Fruit fly (Drosophila melanogaster) S2 (cell line): ENCODE data around the gene OdsH.

ENCODE experiments used
- CG8478 ChIP-seq: fragments of >200 bp; optimal IDR thresholded peaks from 2 replicates; lab custom pipeline; 2018
- CTCF ChIP-seq, 2 experiments: fragments of >200 bp; optimal IDR thresholded peaks; 2 replicates each; lab custom pipeline; 2018

OdsH gene

DNA sequence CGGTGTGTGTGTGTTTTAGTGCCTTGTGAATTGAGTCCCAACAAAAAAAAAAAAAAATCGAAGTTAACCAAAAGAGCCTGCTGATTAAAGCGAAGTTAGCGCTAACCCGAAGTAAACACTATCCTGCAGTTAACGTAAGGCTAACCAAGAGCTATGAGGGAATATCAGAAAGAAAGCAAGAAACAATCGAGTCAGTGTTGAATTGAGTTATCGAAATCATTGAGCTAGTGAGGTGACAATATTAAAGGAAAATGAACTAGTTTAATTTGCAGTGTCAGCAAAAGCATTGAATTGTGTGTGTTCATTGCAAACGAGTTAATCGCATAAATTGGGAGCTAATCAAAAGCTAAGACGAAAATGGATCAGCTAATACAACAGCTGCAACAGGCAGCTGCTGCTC, at the start of gene OdsH:
Gene OdsH (plus strand): TSS at position 301 of the 400 bp plus-strand sequence.
- no peak for TF ChIP-seq CTCF (optimal IDR thresholded peaks at IDR 0.05; lab: Kevin White, UChicago)
- no peak for TF ChIP-seq CG8478 (lab: Kevin White, UChicago)

DNA sequence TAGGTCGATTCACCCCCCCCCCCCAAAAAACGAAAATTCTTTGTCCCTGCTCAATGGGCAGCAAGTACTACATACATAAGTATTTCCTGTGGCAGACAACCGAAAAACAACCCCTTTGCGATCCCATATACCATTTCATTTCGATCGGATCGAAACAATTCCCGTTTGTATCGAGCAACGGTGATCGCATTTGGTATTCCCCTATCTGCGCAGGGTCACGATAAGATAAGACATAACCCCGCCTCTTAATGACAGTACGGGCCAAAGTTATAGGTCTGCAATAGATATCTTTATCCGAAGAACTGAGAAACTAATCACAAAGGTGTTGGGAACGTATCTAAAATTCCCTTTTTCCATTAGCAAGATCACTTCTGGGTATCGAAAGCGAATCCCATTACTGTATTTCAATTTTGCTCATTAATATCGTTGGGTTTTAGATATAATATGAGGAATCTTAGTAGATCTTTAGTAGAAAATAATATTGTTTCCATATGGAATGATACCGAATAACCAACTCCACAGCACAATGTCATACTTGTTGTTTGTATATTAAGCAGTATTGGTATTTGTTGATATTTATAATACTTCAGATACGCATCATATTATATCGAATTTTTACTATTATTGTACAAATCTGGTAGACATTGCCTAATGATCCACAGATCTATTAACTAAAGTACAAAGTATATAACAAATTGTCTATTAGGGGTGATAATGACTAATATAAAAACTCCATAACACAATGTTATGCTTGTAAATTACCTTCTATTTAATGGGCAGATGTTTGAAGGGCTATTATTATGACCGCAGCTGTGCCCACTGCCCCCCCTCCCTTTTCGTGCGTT, 49.6 kb upstream of the OdsH start:
- no peak for TF ChIP-seq CTCF (optimal IDR thresholded peaks at IDR 0.05; lab: Kevin White, UChicago)
- TF ChIP-seq CG8478 (lab: Kevin White, UChicago): no peak

DNA sequence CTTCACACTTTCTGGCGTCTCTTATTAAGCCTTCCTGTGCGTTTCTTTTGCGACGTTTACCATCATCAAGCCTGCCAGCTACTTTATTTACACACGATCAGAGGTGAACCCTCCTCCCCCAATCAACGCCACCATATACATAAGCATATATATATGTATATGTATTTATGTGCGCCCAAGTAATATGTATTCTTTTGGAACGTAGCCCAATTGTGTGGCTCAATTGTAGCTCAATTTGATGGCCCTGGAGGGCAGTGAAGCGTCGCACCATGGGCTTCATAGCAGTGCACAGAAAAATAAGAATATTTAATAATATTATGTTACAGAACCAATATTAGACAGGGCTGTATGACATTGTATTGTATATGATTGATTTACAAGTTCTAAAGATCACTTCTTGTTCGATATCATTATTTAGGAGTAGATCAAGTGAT, 48.9 kb upstream of the OdsH start:
- no peak for TF ChIP-seq CG8478 (lab: Kevin White, UChicago)
- TF ChIP-seq CTCF (optimal IDR thresholded peaks at IDR 0.05; lab: Kevin White, UChicago): no peak

DNA sequence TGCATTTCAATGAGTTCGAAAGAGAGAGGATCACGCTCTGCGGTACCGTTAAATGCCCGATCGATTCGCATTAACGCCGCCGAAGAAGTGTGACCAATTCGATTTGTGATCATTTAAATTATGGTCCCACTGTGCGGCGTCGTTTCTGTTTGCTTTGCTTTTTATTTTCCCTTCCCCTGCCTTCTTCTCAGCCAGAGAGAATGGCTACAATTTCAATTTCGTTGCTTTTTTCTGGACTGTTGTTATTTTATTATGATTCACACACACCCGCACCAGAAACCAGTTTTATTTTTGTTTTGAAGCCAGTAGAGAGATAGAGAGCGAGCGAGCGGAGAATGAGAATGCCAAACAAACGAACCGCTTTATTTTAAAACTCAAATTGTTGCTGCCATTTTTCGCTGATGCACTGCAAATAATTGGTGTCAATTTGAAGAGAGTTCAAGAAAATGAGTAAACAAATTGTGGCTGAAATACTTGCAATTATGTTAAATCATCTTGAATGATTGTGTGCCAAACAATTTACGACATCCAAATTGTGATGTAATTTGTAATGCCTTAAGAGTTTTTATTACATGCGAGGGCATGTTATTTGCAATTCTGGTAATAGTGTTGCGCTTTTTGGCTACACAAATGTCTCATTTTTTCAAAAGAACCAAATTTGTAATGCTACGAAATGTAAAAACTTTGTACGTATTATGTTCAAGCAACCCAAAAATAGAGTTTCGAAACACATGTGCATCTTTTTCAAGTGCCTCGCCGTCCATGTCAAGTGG, 48.0 kb upstream of the OdsH start:
- TF ChIP-seq CG8478 (lab: Kevin White, UChicago): no peak
- TF ChIP-seq CTCF (optimal IDR thresholded peaks at IDR 0.05; lab: Kevin White, UChicago): no peak

DNA sequence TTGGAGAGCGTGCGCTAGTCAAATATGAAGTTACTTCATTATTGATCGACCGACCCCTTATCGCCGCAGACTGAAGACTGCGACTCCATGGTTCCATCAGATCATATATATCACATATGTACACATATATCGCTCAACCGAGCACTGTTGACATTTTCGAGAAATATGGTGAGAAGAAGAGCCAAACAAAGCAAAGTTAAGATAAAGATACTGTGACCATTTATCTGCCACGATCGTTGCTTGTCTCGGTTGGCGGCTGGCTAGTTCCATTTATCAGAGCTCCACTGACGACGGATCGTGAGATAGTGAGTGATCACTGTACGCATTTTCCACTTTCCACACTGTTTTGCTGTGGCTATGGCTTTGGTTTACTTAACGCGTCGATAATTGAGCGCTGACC, 47.2 kb upstream of the OdsH start:
- TF ChIP-seq CTCF (optimal IDR thresholded peaks at IDR 0.05; lab: Kevin White, UChicago): no peak
- no peak for TF ChIP-seq CG8478 (lab: Kevin White, UChicago)

DNA sequence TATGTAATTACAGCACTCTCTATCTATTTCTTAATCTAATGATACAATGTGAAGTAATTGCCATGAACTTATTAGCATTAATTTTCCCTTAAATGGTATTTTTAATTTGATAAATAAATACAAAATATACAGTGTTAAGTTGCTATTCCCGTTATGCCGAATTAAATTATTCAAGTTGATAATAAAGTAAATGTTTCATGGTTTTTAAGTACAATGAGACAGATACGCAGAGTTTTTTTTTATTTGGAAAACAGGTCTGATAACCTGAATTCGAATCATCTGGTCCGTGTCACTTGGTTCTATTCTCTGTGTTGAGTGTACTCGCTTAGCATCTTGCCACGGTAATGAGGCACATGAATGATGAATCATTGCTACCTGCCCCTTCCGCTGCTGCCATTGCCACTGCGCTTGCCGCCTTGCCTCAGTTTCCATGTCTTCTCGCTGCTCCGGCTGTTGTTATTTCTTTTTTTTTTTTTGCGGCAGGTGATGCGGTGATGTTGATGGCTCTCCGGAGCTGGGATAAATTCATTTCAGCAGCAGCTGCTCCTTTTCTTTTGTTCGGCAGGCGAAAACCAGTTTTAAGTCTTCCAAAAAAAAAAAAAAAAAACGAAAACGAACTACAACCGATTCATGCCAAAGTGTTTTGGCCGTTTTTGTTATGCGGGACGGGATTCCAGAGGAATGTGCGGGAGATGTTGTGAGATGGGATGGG, 44.9 kb upstream of the OdsH start:
- no peak for TF ChIP-seq CTCF (optimal IDR thresholded peaks at IDR 0.05; lab: Kevin White, UChicago)
- TF ChIP-seq CG8478 (lab: Kevin White, UChicago): no peak

DNA sequence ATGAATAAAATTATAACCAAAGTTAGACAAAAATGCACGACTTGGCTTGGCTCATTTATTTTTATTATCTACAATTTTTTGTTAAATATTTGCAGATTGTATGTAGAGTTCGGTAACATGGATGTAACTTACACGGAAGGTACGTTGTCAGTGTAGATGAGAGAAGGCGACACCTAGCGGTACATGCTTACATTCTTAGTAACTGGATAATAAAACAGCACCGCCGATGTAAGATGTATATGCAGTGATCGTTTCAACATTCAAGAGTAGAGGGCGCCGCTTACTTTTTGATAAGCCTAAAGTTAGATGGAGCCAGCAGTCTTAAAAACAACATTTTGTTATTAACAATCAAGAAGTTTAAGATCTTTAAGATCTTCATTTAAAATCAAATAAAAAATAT, 39.2 kb upstream of the OdsH start:
- TF ChIP-seq CG8478 (lab: Kevin White, UChicago): no peak
- TF ChIP-seq CTCF (optimal IDR thresholded peaks at IDR 0.05; lab: Kevin White, UChicago): peak; percentile 97

DNA sequence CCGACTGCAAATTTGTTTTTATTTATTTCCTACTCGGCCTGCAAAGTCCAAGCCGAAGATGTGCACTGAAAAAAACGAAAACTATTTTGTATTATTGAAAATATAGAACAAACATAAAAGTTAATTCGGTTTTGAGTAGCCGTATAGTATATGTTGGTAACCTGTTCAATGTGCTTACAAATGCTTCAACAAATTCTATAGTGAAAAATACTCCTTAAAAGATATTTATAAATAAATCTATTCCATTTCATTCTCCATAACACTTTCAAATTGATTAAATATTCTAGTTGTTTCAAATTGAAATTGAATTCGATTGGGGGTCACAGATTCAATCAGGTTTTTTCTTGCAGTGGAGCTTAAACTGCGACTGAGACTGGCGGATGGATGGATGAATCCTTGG, 35.7 kb upstream of the OdsH start:
- no peak for TF ChIP-seq CTCF (optimal IDR thresholded peaks at IDR 0.05; lab: Kevin White, UChicago)

DNA sequence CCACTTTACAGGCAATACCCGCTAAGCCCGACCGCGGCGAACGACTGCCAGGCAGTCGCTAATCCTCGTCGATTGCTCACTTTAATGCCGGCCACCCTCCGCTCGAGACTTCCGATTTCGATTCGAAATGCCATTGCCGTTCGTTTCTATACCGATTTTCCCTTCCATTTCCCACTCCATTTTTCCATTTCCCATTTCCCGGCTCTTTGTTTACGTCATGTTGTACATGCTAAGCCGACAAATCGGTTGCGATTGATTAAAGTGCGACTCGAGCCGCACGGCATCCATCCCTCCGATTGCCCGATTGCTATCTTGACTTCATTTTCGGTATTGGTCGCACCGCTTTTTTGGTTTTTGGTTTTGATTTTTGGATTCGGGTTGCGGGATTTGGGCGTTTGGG, 34.0 kb upstream of the OdsH start:
- TF ChIP-seq CTCF (optimal IDR thresholded peaks at IDR 0.05; lab: Kevin White, UChicago) (no peak), CG8478 (lab: Kevin White, UChicago) (no peak)

DNA sequence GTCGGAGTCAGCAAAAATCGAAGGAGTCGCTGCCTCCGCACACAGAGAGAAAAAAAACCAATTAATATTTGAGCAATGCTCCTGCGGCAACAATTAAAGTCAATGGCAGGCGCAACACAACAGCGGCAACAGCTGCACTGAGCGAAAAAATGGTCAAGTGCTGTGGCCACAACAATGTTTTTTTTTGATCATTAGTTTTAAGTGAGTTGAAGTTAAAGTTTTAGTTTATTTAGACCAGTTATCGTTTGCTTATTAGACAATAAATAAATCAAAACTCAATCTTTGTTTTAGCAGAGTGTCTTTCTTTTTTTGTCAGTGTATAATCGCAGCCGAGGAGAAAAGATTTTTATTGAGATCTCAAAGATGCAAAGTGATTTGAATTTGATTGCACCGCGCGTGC, 30.3 kb upstream of the OdsH start:
- TF ChIP-seq CTCF (optimal IDR thresholded peaks at IDR 0.05; lab: Kevin White, UChicago) (no peak), CG8478 (lab: Kevin White, UChicago) (no peak)

DNA sequence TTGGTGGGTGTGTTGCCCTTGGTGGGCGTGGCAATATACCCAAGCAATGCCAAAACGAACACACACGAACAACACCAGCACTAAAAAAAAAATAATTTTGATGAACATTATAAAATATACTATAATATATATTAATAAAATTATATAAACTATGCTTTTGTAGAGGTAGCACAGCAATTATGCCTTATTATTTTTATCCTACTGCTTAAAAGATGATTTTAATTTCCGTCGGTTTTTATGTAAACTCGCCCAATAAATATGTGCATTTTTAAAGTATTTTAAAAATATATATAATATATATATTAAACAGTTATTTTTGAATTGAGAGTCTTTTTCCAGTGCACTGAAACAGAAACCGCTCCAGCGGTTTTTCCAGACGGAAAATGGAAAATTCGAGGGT, 28.5 kb upstream of the OdsH start:
- TF ChIP-seq CG8478 (lab: Kevin White, UChicago) (no peak), CTCF (optimal IDR thresholded peaks at IDR 0.05; lab: Kevin White, UChicago) (no peak)

DNA sequence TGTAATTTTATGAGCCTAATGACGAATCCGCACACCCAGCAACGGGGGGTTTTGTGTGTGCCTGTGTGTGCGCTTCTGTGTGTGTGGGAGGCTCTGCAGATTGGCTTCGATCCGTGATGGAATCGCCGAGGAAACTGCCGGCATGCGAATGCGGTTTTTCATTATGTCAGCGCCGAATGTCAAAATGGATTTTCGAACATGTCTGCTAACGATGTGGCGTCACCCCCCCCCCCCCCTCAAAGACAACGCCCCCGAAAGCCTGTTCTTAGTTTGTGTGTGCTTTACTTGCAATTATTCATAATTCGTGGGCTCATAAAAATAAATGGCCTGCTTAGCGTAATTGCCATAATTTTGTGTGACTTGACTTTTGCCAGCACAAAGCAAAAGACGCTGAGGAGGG, 27.2 kb upstream of the OdsH start:
- TF ChIP-seq CG8478 (lab: Kevin White, UChicago) (no peak), CTCF (optimal IDR thresholded peaks at IDR 0.05; lab: Kevin White, UChicago) (no peak)

DNA sequence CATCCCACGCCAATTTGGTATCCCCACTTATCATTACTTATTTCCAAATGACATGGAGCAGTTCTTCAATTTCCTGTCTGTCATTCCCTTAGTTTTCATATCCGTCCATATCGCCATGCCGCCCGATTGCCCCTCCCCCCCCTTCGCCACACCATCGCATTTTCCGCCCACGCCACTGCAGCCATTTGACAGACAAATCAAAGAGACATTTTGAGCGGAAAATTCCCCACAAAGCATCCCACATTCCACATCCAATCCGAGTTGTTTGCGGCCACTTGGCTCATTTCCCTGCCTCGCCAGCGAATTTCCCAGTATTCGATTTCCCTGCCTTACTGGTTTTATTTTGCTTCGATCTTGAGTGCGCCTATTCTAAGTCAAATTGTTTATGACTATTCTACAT, 25.9 kb upstream of the OdsH start:
- TF ChIP-seq CTCF (optimal IDR thresholded peaks at IDR 0.05; lab: Kevin White, UChicago) (no peak), CG8478 (lab: Kevin White, UChicago) (no peak)

DNA sequence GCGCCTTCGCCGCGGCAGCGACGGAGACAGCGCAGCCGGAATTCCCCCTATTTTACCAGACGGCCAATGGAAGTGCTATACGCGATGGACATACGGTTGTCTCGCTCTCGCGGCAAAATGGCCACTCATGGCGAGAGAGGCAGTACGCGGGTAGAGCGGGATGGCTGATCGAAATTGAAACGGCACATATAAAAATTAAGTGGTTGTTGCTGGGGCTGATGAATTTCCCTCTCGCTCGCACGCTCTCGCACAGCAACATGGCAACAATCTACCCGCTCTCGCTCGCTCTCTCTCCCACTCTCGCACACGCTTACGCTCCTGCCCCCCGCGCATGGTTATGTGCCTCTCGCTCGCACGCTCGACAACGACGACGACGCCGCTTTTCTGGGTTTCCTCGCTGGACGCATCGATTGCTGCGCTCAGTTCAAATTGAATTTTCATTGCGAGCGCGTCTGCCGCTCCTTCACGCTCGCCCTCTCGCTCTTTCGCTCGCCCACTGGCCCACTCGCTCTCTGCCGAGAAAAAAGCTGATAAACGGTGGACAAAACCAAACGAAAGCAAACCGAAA, 22.6 kb upstream of the OdsH start, which contains the start of gene unc-4:
Gene unc-4 (plus strand): TSS at position 440 of the 568 bp plus-strand sequence.
- TF ChIP-seq CG8478 (lab: Kevin White, UChicago) (peak; percentile 24), CTCF (optimal IDR thresholded peaks at IDR 0.05; lab: Kevin White, UChicago) (peak; percentile 52 to 74)
